Worm (Caenorhabditis elegans): Measurements from ENCODE around the gene F20B6.4.

DNA sequence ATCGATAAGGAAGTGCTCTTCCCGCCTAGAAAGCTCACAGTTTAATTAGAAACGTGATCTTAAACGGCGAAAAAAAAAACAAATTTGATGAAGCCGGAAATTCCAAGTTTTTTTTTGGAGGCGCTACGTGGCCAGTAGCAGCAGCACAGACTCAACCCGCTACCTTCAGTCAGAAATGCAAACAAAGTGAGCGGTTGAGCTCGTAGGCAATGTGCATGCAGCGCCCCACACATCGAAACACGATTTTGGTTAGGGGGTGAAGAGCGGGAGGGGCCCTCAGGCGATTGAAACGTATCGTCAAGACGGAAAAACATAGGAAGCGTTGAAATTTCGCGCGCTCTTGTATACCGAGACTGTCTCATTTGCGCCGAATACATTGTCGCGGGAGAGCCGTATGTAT is 45.1 kb downstream of the F20B6.4 start:
- TF ChIP-seq unc-62 (GFP tag; optimal IDR thresholded peaks at IDR 0.05), result no peak
- TF ChIP-seq blmp-1 (tag; optimal IDR thresholded peaks at IDR 0.05; ENCODE audit: insufficient read depth), result no peak
- no peak for TF ChIP-seq ceh-82 (tag; optimal IDR thresholded peaks at IDR 0.05)
- TF ChIP-seq nhr-77 (tag; optimal IDR thresholded peaks at IDR 0.05), result no peak
- no peak for TF ChIP-seq skn-1 (tag; optimal IDR thresholded peaks at IDR 0.05)
- TF ChIP-seq ama-1 (optimal IDR thresholded peaks at IDR 0.05), result no peak
- TF ChIP-seq nhr-11 (tag; optimal IDR thresholded peaks at IDR 0.05), result no peak
- TF ChIP-seq fos-1 (tag; optimal IDR thresholded peaks at IDR 0.05), result no peak
- no peak for TF ChIP-seq zag-1 (tag; optimal IDR thresholded peaks at IDR 0.05)
- TF ChIP-seq nhr-12 (tag; optimal IDR thresholded peaks at IDR 0.05), result no peak
- no peak for TF ChIP-seq lin-11 (tag; optimal IDR thresholded peaks at IDR 0.05)
- no peak for TF ChIP-seq R02D3.7 (tag; optimal IDR thresholded peaks at IDR 0.05)
- TF ChIP-seq C34F6.9 (tag; optimal IDR thresholded peaks at IDR 0.05), result no peak

Measured in whole organism, L2 larva.